Worm (Caenorhabditis elegans) whole organism, late embryonic: Measurements from ENCODE around the gene E02C12.12.

ENCODE experiments used
- ahr-1 ChIP-seq: sonication (generic microtip); optimal IDR thresholded peaks from 2 replicates; lab custom pipeline; 2016; ENCODE audit warnings: missing genetic modification characterization, missing compliant biosample characterization
- ama-1 ChIP-seq: fragments of 150-350 bp; optimal IDR thresholded peaks from 2 replicates; lab custom pipeline; 2014
- ceh-24 ChIP-seq: sonication (generic microtip); optimal IDR thresholded peaks from 2 replicates; lab custom pipeline; 2016; ENCODE audit warnings: mild to moderate bottlenecking, missing genetic modification characterization, missing compliant biosample characterization
- elt-2 ChIP-seq: sonication (generic microtip); optimal IDR thresholded peaks from 2 replicates; lab custom pipeline; 2016; ENCODE audit warnings: missing genetic modification reagents, missing genetic modification characterization, missing compliant biosample characterization
- lim-6 ChIP-seq: sonication (generic microtip); optimal IDR thresholded peaks from 2 replicates; lab custom pipeline; 2016; ENCODE audit warnings: missing genetic modification characterization, missing compliant biosample characterization
- nfya-1 ChIP-seq: sonication (generic microtip); optimal IDR thresholded peaks from 2 replicates; lab custom pipeline; 2017; ENCODE audit warnings: missing genetic modification characterization, mild to moderate bottlenecking, missing compliant biosample characterization, antibody characterized with exemption, moderate library complexity
- nhr-11 ChIP-seq: fragments of 150-350 bp; optimal IDR thresholded peaks from 2 replicates; lab custom pipeline; 2014; ENCODE audit warnings: missing biosample characterization, missing genetic modification characterization
- pag-3 ChIP-seq: sonication (generic microtip); optimal IDR thresholded peaks from 2 replicates; lab custom pipeline; 2016; ENCODE audit warnings: missing compliant biosample characterization, missing genetic modification characterization, borderline replicate concordance
- pat-9 ChIP-seq: fragments of 200-800 bp; sonication (Bioruptor generic); optimal IDR thresholded peaks from 2 replicates; lab custom pipeline; 2018; ENCODE audit warnings: mild to moderate bottlenecking, missing genetic modification characterization, moderate library complexity, missing compliant biosample characterization
- pha-4 ChIP-seq: fragments of 150-350 bp; optimal IDR thresholded peaks from 2 replicates; lab custom pipeline; 2018; ENCODE audit warnings: missing biosample characterization, missing genetic modification reagents, missing genetic modification characterization
- pqm-1 ChIP-seq: sonication (generic microtip); optimal IDR thresholded peaks from 2 replicates; lab custom pipeline; 2016; ENCODE audit warnings: missing genetic modification characterization, missing compliant biosample characterization
- rnt-1 ChIP-seq: sonication (generic microtip); optimal IDR thresholded peaks from 2 replicates; lab custom pipeline; 2016; ENCODE audit warnings: missing genetic modification characterization, missing compliant biosample characterization
- sdc-2 ChIP-seq: sonication (generic microtip); optimal IDR thresholded peaks from 2 replicates; lab custom pipeline; 2016; ENCODE audit warnings: missing genotype, missing genetic modification characterization, missing compliant biosample characterization

- TF ChIP-seq nhr-11 (no peak), elt-2 (tag; lab: Kevin White, UChicago) (no peak), nfya-1 (tag; lab: Kevin White, UChicago) (no peak), ama-1 (lab: Kevin White, UChicago) (no peak), pha-4 (tag; lab: Kevin White, UChicago) (no peak), lim-6 (tag; lab: Kevin White, UChicago) (no peak), ahr-1 (no peak), pag-3 (no peak), pqm-1 (tag; lab: Kevin White, UChicago) (no peak), pat-9 (tag; lab: Kevin White, UChicago) (no peak), sdc-2 (tag; lab: Kevin White, UChicago) (no peak), rnt-1 (tag; lab: Kevin White, UChicago) (no peak), ceh-24 (no peak)
Observed at ce11 chrV:9384949-9385348, 2.8 kb upstream of the E02C12.12 start.
